Worm (Caenorhabditis elegans) whole organism, L4 larva: ENCODE measurements around the gene pnn-1.

ENCODE experiments used
- F44E2.7 ChIP-seq: fragments of 200-800 bp; sonication (Bioruptor generic); IDR thresholded peaks from 2 replicates; pipeline ENCODE4 v2.1.2; 2022; ENCODE audit warnings: missing genetic modification characterization, missing compliant biosample characterization
- aha-1 ChIP-seq: fragments of 150-350 bp; peaks from one replicate; lab custom pipeline; 2014; ENCODE audit warnings: missing biosample characterization, missing genetic modification characterization
- attf-4 ChIP-seq: sonication (generic microtip); optimal IDR thresholded peaks from 3 replicates; lab custom pipeline; 2017; ENCODE audit warnings: missing biosample characterization, missing genetic modification characterization
- ceh-20 ChIP-seq: fragments of 200-800 bp; sonication (Bioruptor generic); IDR thresholded peaks from 2 replicates; pipeline ENCODE4 v1.3.6; 2022; ENCODE audit warnings: missing genetic modification reagents, missing genetic modification characterization, missing compliant biosample characterization
- daf-16 ChIP-seq, 3 experiments: sonication (generic microtip); optimal IDR thresholded peaks; 2 replicates each; lab custom pipeline; 2016 to 2017; ENCODE audit warnings: missing genetic modification characterization in 3 of 3, missing genetic modification reagents in 3 of 3, mild to moderate bottlenecking in 2 of 3, missing compliant biosample characterization in 2 of 3, missing biosample characterization in 1 of 3, moderate library complexity in 1 of 3
- dve-1 ChIP-seq: sonication (generic microtip); optimal IDR thresholded peaks from 2 replicates; lab custom pipeline; 2017; ENCODE audit warnings: antibody characterized with exemption, mild to moderate bottlenecking, missing genetic modification characterization, missing compliant biosample characterization; ENCODE audit not compliant: insufficient read depth
- egl-27 ChIP-seq: sonication (generic microtip); optimal IDR thresholded peaks from 3 replicates; lab custom pipeline; 2017; ENCODE audit warnings: missing biosample characterization, missing genetic modification reagents, missing genetic modification characterization
- fos-1 ChIP-seq: fragments of 150-350 bp; optimal IDR thresholded peaks from 2 replicates; lab custom pipeline; 2014; ENCODE audit warnings: missing biosample characterization, missing genetic modification characterization
- hif-1 ChIP-seq, 2 experiments: sonication (generic microtip); optimal IDR thresholded peaks; 2 replicates each; lab custom pipeline; 2016 to 2017; ENCODE audit warnings: missing compliant biosample characterization in 2 of 2, missing genetic modification characterization in 2 of 2, missing genetic modification reagents in 2 of 2, missing genotype in 2 of 2, mild to moderate bottlenecking in 1 of 2
- hlh-30 ChIP-seq: sonication (generic microtip); optimal IDR thresholded peaks from 2 replicates; lab custom pipeline; 2017; ENCODE audit warnings: antibody characterized with exemption, mild to moderate bottlenecking, missing genetic modification characterization, missing compliant biosample characterization; ENCODE audit not compliant: insufficient read depth
- lin-29 ChIP-seq: fragments of 200-800 bp; sonication (Bioruptor generic); IDR thresholded peaks from 2 replicates; pipeline ENCODE4 v1.3.6; 2022; ENCODE audit warnings: missing genetic modification reagents, missing genetic modification characterization, missing compliant biosample characterization
- lsy-2 ChIP-seq, 2 experiments: fragments of 150-350 bp in 1 of 2; sonication (generic microtip) in 1 of 2; optimal IDR thresholded peaks; 2 replicates each; lab custom pipeline; 2014 to 2017; ENCODE audit warnings: missing biosample characterization in 2 of 2, missing genetic modification characterization in 2 of 2
- nhr-10 ChIP-seq: fragments of 150-350 bp; optimal IDR thresholded peaks from 2 replicates; lab custom pipeline; 2014; ENCODE audit warnings: missing biosample characterization, missing genetic modification characterization
- nhr-102 ChIP-seq: sonication (generic microtip); optimal IDR thresholded peaks from 2 replicates; lab custom pipeline; 2016; ENCODE audit warnings: mild to moderate bottlenecking, missing genetic modification characterization, moderate library complexity, missing compliant biosample characterization
- nhr-111 ChIP-seq: fragments of 200-800 bp; sonication (Bioruptor generic); optimal IDR thresholded peaks from 2 replicates; lab custom pipeline; 2018; ENCODE audit warnings: mild to moderate bottlenecking, missing genetic modification characterization, missing compliant biosample characterization
- nhr-28 ChIP-seq: fragments of 150-350 bp; optimal IDR thresholded peaks from 2 replicates; lab custom pipeline; 2014; ENCODE audit warnings: missing biosample characterization, missing genetic modification characterization
- nhr-42 ChIP-seq: fragments of 200-800 bp; sonication (Bioruptor generic); IDR thresholded peaks from 2 replicates; pipeline ENCODE4 v1.3.6; 2022; ENCODE audit warnings: missing genetic modification characterization, missing compliant biosample characterization
- nhr-48 ChIP-seq: sonication (generic microtip); optimal IDR thresholded peaks from 2 replicates; lab custom pipeline; 2016; ENCODE audit warnings: mild to moderate bottlenecking, missing genetic modification characterization, missing compliant biosample characterization
- spr-1 ChIP-seq: sonication (generic microtip); optimal IDR thresholded peaks from 2 replicates; lab custom pipeline; 2016; ENCODE audit warnings: mild to moderate bottlenecking, missing genetic modification characterization, missing compliant biosample characterization
- tag-97 ChIP-seq: fragments of 200-800 bp; sonication (Bioruptor generic); IDR thresholded peaks from 2 replicates; pipeline ENCODE4 v1.3.6; 2022; ENCODE audit warnings: missing genetic modification characterization, missing compliant biosample characterization
- unc-39 ChIP-seq: sonication (generic microtip); optimal IDR thresholded peaks from 2 replicates; lab custom pipeline; 2017; ENCODE audit warnings: missing biosample characterization, missing genetic modification characterization
- unc-62 ChIP-seq, 3 experiments: fragments of 150-350 bp in 1 of 3; sonication (generic microtip); optimal IDR thresholded peaks in 2 of 3; peaks in 1 of 3; 1 replicate in 1 of 3; 2 replicates in 2 of 3; lab custom pipeline; 2014 to 2017; ENCODE audit warnings: missing biosample characterization in 3 of 3, missing genetic modification characterization in 3 of 3, missing genetic modification reagents in 3 of 3, missing genotype in 1 of 3
- vab-7 ChIP-seq: fragments of 200-800 bp; sonication (Bioruptor generic); IDR thresholded peaks from 2 replicates; pipeline ENCODE4 v1.3.6; 2022; ENCODE audit warnings: missing genetic modification reagents, missing genetic modification characterization, missing compliant biosample characterization
- zag-1 ChIP-seq: fragments of 150-350 bp; optimal IDR thresholded peaks from 2 replicates; lab custom pipeline; 2014; ENCODE audit warnings: missing biosample characterization, missing genetic modification characterization
- zfp-2 ChIP-seq: sonication (generic microtip); optimal IDR thresholded peaks from 2 replicates; lab custom pipeline; 2016; ENCODE audit warnings: mild to moderate bottlenecking, missing genetic modification characterization, missing compliant biosample characterization
- zfp-3 ChIP-seq: fragments of 200-800 bp; sonication (Bioruptor generic); conservative IDR thresholded peaks from 2 replicates; pipeline ENCODE4 v1.3.6; 2022; ENCODE audit warnings: missing genetic modification reagents, missing genetic modification characterization, missing compliant biosample characterization
- zip-2 ChIP-seq: fragments of 150-350 bp; optimal IDR thresholded peaks from 2 replicates; lab custom pipeline; 2014; ENCODE audit warnings: missing biosample characterization, missing genetic modification characterization
- ztf-7 ChIP-seq: fragments of 150-350 bp; optimal IDR thresholded peaks from 2 replicates; lab custom pipeline; 2014; ENCODE audit warnings: missing biosample characterization, missing genetic modification characterization

Gene pnn-1

DNA sequence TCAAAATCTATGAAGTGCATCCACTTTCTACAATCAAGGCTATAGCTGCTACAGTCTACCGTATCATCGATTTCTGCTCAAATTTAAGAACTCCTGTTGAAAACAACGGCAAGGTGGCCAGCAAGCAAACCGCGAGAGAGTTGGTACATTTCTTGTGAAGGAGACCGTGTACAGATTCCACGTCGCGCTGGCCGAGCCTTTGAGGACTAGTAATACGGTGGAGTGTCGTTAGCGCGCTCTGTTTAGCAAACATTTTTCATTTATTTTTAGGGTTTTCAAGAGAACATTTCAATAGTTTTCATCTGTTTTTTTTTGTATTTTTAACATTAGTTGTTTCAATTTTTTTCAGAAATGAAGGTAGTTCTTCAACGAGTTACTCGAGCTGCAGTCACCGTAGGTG lies 18.6 kb upstream of the pnn-1 start, which contains the start of gene pqn-68 (continued):
- TF ChIP-seq dve-1 (tag; lab: Kevin White, UChicago) = peak; percentile 17

- no peak for TF ChIP-seq F44E2.7
- TF ChIP-seq unc-62 (GFP tag; optimal IDR thresholded peaks at IDR 0.05 in 1 of 2; lab: Kevin White, UChicago) = peak in 1 of 2 experiments; percentile 24
- TF ChIP-seq unc-62 (tag; optimal IDR thresholded peaks at IDR 0.05; lab: Kevin White, UChicago) = no peak
Observed at ce11 chrV:12953702-12954101, 17.2 kb upstream of the pnn-1 start, which contains the start of gene eif-3.K. Gene eif-3.K (plus strand): TSS chrV:12954002.

DNA sequence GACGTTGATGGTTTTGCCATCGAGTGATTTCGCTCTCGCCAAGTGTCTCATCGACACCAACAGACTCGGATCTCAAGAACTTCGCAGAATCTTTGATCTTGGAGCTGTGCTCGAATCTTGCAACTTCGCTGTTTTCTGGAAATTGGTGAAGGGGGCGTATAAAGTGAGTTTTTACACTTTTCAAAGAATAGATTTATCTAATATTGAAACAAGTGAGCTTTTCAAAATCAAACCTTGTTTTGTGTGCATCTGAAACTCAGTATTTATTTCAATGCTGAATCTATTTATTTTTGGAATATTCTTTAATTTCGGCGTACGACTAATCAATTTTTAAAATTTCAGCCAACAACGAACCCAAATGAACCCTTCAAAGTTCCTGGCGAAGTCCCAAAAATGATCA lies 16.6 kb upstream of the pnn-1 start:
- TF ChIP-seq nhr-10 (tag; lab: Kevin White, UChicago) (no peak), unc-62 (GFP tag; optimal IDR thresholded peaks at IDR 0.05 in 1 of 2; lab: Kevin White, UChicago) (peak in 1 of 2 experiments; percentile 77), unc-62 (tag; optimal IDR thresholded peaks at IDR 0.05; lab: Kevin White, UChicago) (no peak), vab-7 (GFP tag; lab: Robert Waterston, UW) (no peak), F44E2.7 (no peak), ceh-20 (no peak), zag-1 (no peak), lin-29 (GFP tag; lab: Robert Waterston, UW) (no peak), zfp-3 (GFP tag; lab: Robert Waterston, UW) (no peak), zfp-2 (no peak), nhr-102 (tag; lab: Kevin White, UChicago) (no peak), unc-39 (tag; lab: Kevin White, UChicago) (no peak), egl-27 (no peak), aha-1 (tag; lab: Kevin White, UChicago) (peak; percentile 76), nhr-42 (GFP tag; lab: Robert Waterston, UW) (no peak), hif-1 (tag; optimal IDR thresholded peaks at IDR 0.05; lab: Kevin White, UChicago) (no peak), nhr-48 (tag; lab: Kevin White, UChicago) (no peak), tag-97 (GFP tag; lab: Robert Waterston, UW) (no peak)

DNA sequence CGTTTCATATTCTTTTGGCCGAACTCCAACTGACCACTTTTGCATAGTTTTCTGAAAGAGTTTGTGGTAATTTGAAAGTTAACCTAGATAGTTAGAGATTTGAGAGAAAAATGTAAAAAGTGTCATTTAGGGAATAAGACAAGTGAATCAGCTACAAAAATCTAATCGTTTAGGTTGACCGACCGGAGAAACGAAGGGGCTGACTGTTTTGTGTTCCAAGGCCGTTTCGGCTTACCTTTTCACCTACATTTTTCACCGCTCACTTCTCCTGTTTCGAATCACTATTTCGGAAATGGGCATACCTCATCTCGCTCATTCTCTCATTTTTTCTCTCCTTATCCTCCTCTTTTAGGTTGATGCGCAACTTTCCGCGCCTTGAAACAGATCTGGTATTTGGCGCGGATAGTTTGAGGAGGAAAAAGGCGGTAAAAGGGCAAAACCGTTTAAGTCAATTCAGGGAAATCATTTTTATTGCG lies 9.8 kb upstream of the pnn-1 start, which contains the start of gene mpst-7:
Gene mpst-7, minus strand, starts transcription at position 51 of the 476 bp plus-strand sequence.
- TF ChIP-seq attf-4 (no peak), unc-62 (GFP tag; optimal IDR thresholded peaks at IDR 0.05 in 1 of 2; lab: Kevin White, UChicago) (peak in 1 of 2 experiments; percentile 25), unc-62 (tag; optimal IDR thresholded peaks at IDR 0.05; lab: Kevin White, UChicago) (no peak), nhr-28 (peak; percentile 12)
- TF ChIP-seq, all 104 proteins: peak for 2

ce11 chrV:12963192-12963591 lies 7.7 kb upstream of the pnn-1 start, which contains the start of gene hrg-9:
Gene hrg-9 (minus strand): TSS chrV:12963343.
- no peak for TF ChIP-seq spr-1 (tag; lab: Kevin White, UChicago)
- TF ChIP-seq zfp-3 (GFP tag; lab: Robert Waterston, UW) = no peak
- TF ChIP-seq hlh-30 (tag; lab: Kevin White, UChicago) = peak; percentile 38
- TF ChIP-seq zip-2 (tag; lab: Kevin White, UChicago) = no peak
- peak in 1 of 2 experiments; percentile 28 for TF ChIP-seq lsy-2 (tag; optimal IDR thresholded peaks at IDR 0.05; lab: Kevin White, UChicago)
- peak in 1 of 2 experiments; percentile 47 for TF ChIP-seq daf-16 (GFP tag; optimal IDR thresholded peaks at IDR 0.05; lab: Kevin White, UChicago)
- peak; percentile 23 for TF ChIP-seq daf-16 (tag; optimal IDR thresholded peaks at IDR 0.05; lab: Kevin White, UChicago)
- TF ChIP-seq dve-1 (tag; lab: Kevin White, UChicago) = peak; percentile 52
- TF ChIP-seq ztf-7 = peak; percentile 95
- TF ChIP-seq nhr-28 = peak; percentile 37
- TF ChIP-seq, all 104 proteins: peak for 6

- no peak for TF ChIP-seq nhr-111 (GFP tag; lab: Kevin White, UChicago)
- no peak for TF ChIP-seq attf-4
- TF ChIP-seq fos-1 = no peak
Observed at ce11 chrV:12964076-12964475, 6.8 kb upstream of the pnn-1 start, which contains the start of gene srd-35. Gene srd-35 (plus strand): TSS chrV:12964376.
